Fruit fly (Drosophila melanogaster): ENCODE results near the gene Chpf.

Gene Chpf

dm6 chrX:13089375-13089774 lies 22.9 kb downstream of the Chpf start:
- peak; percentile 18 for TF ChIP-seq ovo (GFP tag; optimal IDR thresholded peaks at IDR 0.05)
- TF ChIP-seq Crg-1 (GFP tag; optimal IDR thresholded peaks at IDR 0.05) = no peak

DNA sequence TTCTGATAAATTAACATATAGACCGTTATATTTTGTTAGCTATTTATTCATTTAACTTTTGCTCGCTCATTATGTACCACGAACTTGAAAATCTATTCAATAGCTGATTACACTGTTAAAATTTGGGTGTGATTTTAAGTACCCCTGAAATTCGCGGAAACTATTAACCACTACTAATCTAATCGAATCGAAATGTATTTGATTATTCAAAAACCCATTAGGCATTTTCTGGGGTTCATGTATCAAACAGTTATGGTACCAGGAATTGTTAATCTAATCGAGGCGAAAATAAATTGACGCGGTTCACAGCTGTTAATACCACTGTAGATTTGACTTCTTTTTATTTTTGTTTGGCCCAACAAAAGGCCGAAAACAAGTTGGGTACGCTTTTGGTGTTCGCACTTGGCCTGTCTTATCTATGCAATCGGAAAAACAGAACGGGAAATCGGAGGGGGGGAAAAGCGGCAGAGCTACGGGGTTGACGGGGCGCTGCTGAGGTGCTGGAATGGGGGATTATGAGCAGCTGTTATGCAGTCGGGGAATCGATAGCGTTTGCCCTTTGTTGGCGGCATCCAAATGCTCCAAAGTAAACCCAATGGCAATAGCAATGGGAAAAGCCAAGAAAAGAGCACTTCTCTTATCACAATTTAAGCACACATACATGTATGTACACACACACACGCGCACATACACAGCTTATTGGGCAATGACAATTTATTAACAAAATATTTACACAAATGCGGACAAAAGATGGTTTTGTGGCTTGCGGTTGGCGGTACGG lies 24.0 kb downstream of the Chpf start:
- no peak for TF ChIP-seq Hr96 (GFP tag; optimal IDR thresholded peaks at IDR 0.05)
- TF ChIP-seq Mnt (GFP tag; optimal IDR thresholded peaks at IDR 0.05) = peak; percentile 3
- TF ChIP-seq ovo (GFP tag; optimal IDR thresholded peaks at IDR 0.05) = peak; percentile 10
- peak; percentile 3 for TF ChIP-seq CG5204 (GFP tag; optimal IDR thresholded peaks at IDR 0.05)
- TF ChIP-seq toe (GFP tag; optimal IDR thresholded peaks at IDR 0.05) = no peak
- TF ChIP-seq Crg-1 (GFP tag; optimal IDR thresholded peaks at IDR 0.05) = no peak
- TF ChIP-seq bab1 (GFP tag; optimal IDR thresholded peaks at IDR 0.05) = no peak
- peak; percentile 36 for TF ChIP-seq cic (GFP tag; optimal IDR thresholded peaks at IDR 0.05)
- no peak for TF ChIP-seq CG7101 (tag; optimal IDR thresholded peaks at IDR 0.05)
- no peak for TF ChIP-seq CG12768 (GFP tag; optimal IDR thresholded peaks at IDR 0.05)
- no peak for TF ChIP-seq pad (GFP tag; optimal IDR thresholded peaks at IDR 0.05)

DNA sequence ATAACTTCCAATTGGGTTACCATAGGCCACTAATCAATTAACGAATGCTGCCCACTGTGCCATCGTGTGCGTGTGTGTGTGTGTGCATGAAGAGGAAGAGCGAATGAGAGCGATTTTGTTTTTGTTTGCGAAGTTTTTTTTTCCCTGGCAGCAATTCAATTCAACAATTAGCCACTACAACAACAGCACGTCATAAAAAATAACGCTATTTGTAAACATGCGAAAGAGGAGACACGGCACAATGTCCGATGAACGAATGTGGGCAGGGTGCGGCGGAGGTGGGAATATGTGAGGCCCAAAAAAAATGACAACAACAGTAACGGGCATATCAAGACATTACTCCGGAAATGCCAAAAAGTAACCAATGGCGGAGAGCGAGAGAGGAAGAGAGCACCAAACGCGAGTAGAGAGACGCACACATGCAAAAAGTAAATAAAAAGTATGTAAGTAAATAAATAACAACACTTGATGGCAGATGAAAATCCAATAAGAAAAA lies 24.9 kb downstream of the Chpf start:
- TF ChIP-seq CG7045 (GFP tag; optimal IDR thresholded peaks at IDR 0.05) (no peak), tj (GFP tag; optimal IDR thresholded peaks at IDR 0.05) (peak; percentile 11), pad (GFP tag; optimal IDR thresholded peaks at IDR 0.05) (peak; percentile 0), bab1 (GFP tag; optimal IDR thresholded peaks at IDR 0.05) (peak; percentile 43), cnc (optimal IDR thresholded peaks at IDR 0.05) (no peak), CG12768 (GFP tag; optimal IDR thresholded peaks at IDR 0.05) (no peak), cic (GFP tag; optimal IDR thresholded peaks at IDR 0.05) (peak; percentile 40)

- TF ChIP-seq kay (GFP tag; ENCODE audit: borderline replicate concordance) = no peak
- TF ChIP-seq CG33017 (tag; optimal IDR thresholded peaks at IDR 0.05) = no peak
- TF ChIP-seq CG1620 (GFP tag; optimal IDR thresholded peaks at IDR 0.05) = no peak
- no peak for TF ChIP-seq CG7101 (tag; optimal IDR thresholded peaks at IDR 0.05)
- no peak for TF ChIP-seq Hr96 (GFP tag; optimal IDR thresholded peaks at IDR 0.05)
- no peak for TF ChIP-seq CG7045 (GFP tag; optimal IDR thresholded peaks at IDR 0.05)
- no peak for TF ChIP-seq CG5204 (GFP tag; optimal IDR thresholded peaks at IDR 0.05)
- no peak for TF ChIP-seq Crg-1 (GFP tag; optimal IDR thresholded peaks at IDR 0.05)
These were observed 57.0 kb downstream of the Chpf start, which contains the start of gene CG12715 for dm6 chrX:13055228-13055627. CG12715 (minus strand) TSS chrX:13055328.

Data from whole organism, adult.